Worm (Caenorhabditis elegans) whole organism, L2 larva: ENCODE measurements around the gene C49A9.6.

Experiments
- dmd-4 ChIP-seq: sonication (generic microtip); optimal IDR thresholded peaks from 2 replicates; lab custom pipeline; 2017; ENCODE audit warnings: missing biosample characterization, missing genetic modification characterization
- lin-11 ChIP-seq: fragments of 150-350 bp; sonication (generic microtip); optimal IDR thresholded peaks from 2 replicates; lab custom pipeline; 2014; ENCODE audit warnings: missing biosample characterization, missing genetic modification characterization, inconsistent platforms, mixed read lengths
- lin-13 ChIP-seq: fragments of 150-350 bp; optimal IDR thresholded peaks from 2 replicates; lab custom pipeline; 2014; ENCODE audit warnings: missing biosample characterization, missing genetic modification reagents, missing genetic modification characterization
- nhr-12 ChIP-seq: fragments of 150-350 bp; optimal IDR thresholded peaks from 2 replicates; lab custom pipeline; 2014; ENCODE audit warnings: missing biosample characterization, missing genetic modification characterization
- nhr-23 ChIP-seq: fragments of 150-350 bp; optimal IDR thresholded peaks from 2 replicates; lab custom pipeline; 2014; ENCODE audit warnings: missing biosample characterization, missing genetic modification reagents, missing genetic modification characterization
- nhr-25 ChIP-seq: fragments of 150-350 bp; sonication (generic microtip); optimal IDR thresholded peaks from 3 replicates; lab custom pipeline; 2014; ENCODE audit warnings: missing biosample characterization, missing genetic modification characterization
- snpc-4 ChIP-seq: fragments of 150-350 bp; optimal IDR thresholded peaks from 2 replicates; lab custom pipeline; 2014; ENCODE audit warnings: missing biosample characterization, missing genetic modification characterization

ce11 chrIV:6172959-6173358 lies 37.8 kb upstream of the C49A9.6 start:
- no peak for TF ChIP-seq dmd-4 (tag; lab: Kevin White, UChicago)
- TF ChIP-seq lin-11 (tag; lab: Kevin White, UChicago): no peak
- TF ChIP-seq nhr-25 (tag; lab: Kevin White, UChicago): no peak
- no peak for TF ChIP-seq snpc-4 (tag; lab: Kevin White, UChicago)
- TF ChIP-seq nhr-12 (tag; lab: Kevin White, UChicago): no peak
- TF ChIP-seq nhr-23: no peak
- no peak for TF ChIP-seq lin-13 (GFP tag; lab: Kevin White, UChicago)
